Fruit fly (Drosophila melanogaster): Measurements from ENCODE around the gene CG14107.

Gene CG14107

DNA sequence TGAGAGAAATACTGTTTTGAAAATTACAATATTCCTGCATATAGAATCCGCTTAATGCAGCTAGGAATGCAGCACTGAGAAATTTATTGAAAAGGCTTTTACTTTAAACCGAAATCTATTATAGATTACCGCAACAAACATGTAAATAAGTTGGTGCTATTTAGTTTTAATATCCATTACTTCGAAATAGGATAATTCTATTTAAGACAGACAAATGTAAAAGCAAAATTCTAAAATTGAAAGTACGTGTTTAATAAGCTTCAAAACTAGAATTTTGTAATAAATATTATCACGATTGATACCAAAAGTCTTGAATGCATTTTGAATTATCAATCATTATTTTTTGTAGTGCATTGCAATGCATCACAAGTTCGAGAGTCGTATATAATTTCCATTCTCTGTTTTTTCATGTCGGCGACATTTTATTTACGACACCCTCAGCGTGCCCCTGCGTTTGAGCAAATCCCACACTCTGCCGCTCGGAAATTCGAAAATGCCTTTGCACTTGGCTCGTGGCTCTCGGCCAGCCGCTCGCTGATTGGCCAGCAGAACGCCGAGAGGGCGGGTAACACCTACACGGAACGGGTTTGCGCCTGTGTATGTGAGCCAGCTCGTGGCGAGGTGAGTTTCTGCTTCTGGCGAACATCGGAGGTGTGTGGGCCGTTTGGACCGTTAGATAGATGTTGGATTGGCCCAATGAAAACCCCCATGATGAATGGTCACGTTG lies 22.2 kb upstream of the CG14107 start (continued):
- no peak for TF ChIP-seq CG10565 (GFP tag; optimal IDR thresholded peaks at IDR 0.05)
- TF ChIP-seq CG3065 (GFP tag; optimal IDR thresholded peaks at IDR 0.05): no peak
- TF ChIP-seq Nf-YA (GFP tag; IDR thresholded peaks at IDR 0.05): peak; percentile 81; the same call in 1 of the 2 replicates
- peak; percentile 2 for TF ChIP-seq chn (GFP tag; optimal IDR thresholded peaks at IDR 0.05)
- peak; percentile 98 for TF ChIP-seq Nf-YC (tag; optimal IDR thresholded peaks at IDR 0.05)
- peak; percentile 29 for TF ChIP-seq CG7839 (tag; optimal IDR thresholded peaks at IDR 0.05)
- peak; percentile 85 for TF ChIP-seq CG17361 (GFP tag; IDR thresholded peaks at IDR 0.05)
- no peak for TF ChIP-seq Mrtf (GFP tag; IDR thresholded peaks at IDR 0.05)
- TF ChIP-seq zf30C (GFP tag; optimal IDR thresholded peaks at IDR 0.05): peak; percentile 42
- no peak for TF ChIP-seq CG12071 (GFP tag; optimal IDR thresholded peaks at IDR 0.05)
- no peak for TF ChIP-seq tll (GFP tag; optimal IDR thresholded peaks at IDR 0.05)
- peak in 1 of 3 experiments; percentile 77 for TF ChIP-seq lola (GFP tag; optimal IDR thresholded peaks at IDR 0.05)
- no peak for TF ChIP-seq usp (GFP tag; optimal IDR thresholded peaks at IDR 0.05)
- peak; percentile 5 for TF ChIP-seq slp2 (GFP tag; optimal IDR thresholded peaks at IDR 0.05)
- TF ChIP-seq CG1832 (GFP tag; optimal IDR thresholded peaks at IDR 0.05): no peak
- no peak for TF ChIP-seq Usf (GFP tag; optimal IDR thresholded peaks at IDR 0.05)
- TF ChIP-seq CG4707 (GFP tag; optimal IDR thresholded peaks at IDR 0.05): no peak
- no peak for TF ChIP-seq Side (GFP tag; optimal IDR thresholded peaks at IDR 0.05)
- 0 out of 2 replicates have a peak, but pooled peaks have one; percentile 41 for TF ChIP-seq CG10959 (GFP tag; IDR thresholded peaks at IDR 0.05)

DNA sequence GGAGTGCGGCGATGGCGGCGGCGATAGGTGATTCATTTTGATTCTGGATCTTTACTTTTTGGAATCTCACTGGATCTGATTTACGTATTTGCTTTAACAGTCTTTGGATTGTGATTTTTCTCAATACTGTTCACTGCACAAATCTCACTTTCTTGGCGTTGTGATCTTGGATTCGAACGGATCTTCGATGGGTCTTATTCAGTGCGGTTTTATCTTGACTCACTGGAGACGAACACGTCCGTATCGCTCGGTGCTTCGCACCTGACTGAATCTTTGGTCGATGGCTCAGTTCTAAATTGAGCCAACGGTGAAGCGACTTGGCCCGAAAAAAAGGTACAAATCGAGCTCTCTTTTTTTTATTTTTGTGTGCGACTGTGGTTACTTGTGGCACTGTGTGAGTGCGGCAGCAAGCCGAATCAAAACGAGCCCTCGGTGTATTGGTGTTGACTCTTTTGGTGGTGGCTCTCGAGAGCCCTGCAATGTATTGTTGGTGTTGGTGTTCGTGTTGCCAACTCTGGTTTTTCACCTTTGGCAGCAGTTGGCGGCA lies 19.8 kb upstream of the CG14107 start, which contains the start of gene sens:
Gene sens (minus strand): TSS at position 254 of the 547 bp plus-strand sequence.
- TF ChIP-seq CG8388 (GFP tag; optimal IDR thresholded peaks at IDR 0.05) (peak; percentile 49), Trl (optimal IDR thresholded peaks at IDR 0.05) (peak in 1 of 2 experiments; percentile 11), Trl (GFP tag; optimal IDR thresholded peaks at IDR 0.05) (no peak), sens (GFP tag) (peak; percentile 93), CG5180 (GFP tag; optimal IDR thresholded peaks at IDR 0.05) (peak; percentile 7), CG31441 (GFP tag; IDR thresholded peaks at IDR 0.05) (no peak), Blimp-1 (GFP tag; optimal IDR thresholded peaks at IDR 0.05) (no peak), CG12104 (GFP tag; optimal IDR thresholded peaks at IDR 0.05) (no peak), tio (GFP tag; optimal IDR thresholded peaks at IDR 0.05) (no peak), crol (GFP tag; IDR thresholded peaks at IDR 0.05) (no peak), kni (GFP tag; optimal IDR thresholded peaks at IDR 0.05) (peak; percentile 45), Lim3 (GFP tag; IDR thresholded peaks at IDR 0.05) (no peak), sqz (GFP tag; optimal IDR thresholded peaks at IDR 0.05) (peak; percentile 65), Neu2 (GFP tag; optimal IDR thresholded peaks at IDR 0.05; ENCODE audit: borderline replicate concordance) (no peak), CG17829 (tag; optimal IDR thresholded peaks at IDR 0.05) (peak; percentile 64), Deaf1 (tag; optimal IDR thresholded peaks at IDR 0.05) (peak; percentile 59), cg (GFP tag; optimal IDR thresholded peaks at IDR 0.05) (peak; percentile 82), nom (GFP tag; optimal IDR thresholded peaks at IDR 0.05) (peak; percentile 35), Aef1 (GFP tag; IDR thresholded peaks at IDR 0.05) (no peak), CG7357 (GFP tag; IDR thresholded peaks at IDR 0.05) (no peak), CHES-1-like (GFP tag; optimal IDR thresholded peaks at IDR 0.05) (no peak), CG11696 (GFP tag; IDR thresholded peaks at IDR 0.05) (no peak), CG8359 (GFP tag; optimal IDR thresholded peaks at IDR 0.05; ENCODE audit: borderline replicate concordance) (no peak), Nf-YB (GFP tag; optimal IDR thresholded peaks at IDR 0.05) (peak; percentile 92), Jarid2 (GFP tag; optimal IDR thresholded peaks at IDR 0.05) (peak; percentile 81), Nf-YC (tag; optimal IDR thresholded peaks at IDR 0.05) (peak; percentile 87)

Data from whole organism, embryonic.